Fruit fly (Drosophila melanogaster): Measurements from ENCODE around the gene Mkp.

Gene Mkp

DNA sequence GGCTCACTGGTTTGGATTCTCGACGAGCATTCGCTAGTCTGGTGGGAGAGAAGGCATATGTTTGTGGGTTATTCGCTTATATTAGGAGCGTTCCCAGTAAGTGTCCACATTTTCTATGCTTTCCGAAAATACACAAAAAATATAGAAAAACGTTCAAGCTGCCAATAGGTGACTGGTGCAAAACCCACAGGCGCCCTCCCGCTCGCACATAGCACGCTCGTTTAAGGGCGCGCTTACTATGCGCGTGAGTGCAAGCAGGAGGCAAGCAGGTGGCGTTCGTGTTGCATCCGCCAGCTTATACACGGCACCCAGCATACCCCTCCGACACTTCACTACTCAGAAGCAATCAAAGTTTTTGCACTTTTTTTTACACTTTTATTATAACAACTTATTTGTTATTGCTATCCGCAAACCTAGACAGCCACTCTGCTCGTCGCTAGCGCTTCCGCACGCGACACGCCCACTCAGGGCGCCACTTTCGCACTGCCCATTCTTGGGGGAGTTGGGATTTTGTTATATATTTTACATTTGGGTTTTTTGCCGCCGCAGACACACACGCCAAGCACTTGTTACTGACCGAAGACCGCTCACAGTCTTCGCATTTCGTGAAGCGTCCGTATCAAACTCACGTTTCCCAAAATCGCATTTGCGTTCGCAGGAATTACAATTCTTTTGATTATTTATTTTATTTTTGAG lies 14.9 kb upstream of the Mkp start (continued):
- no peak for TF ChIP-seq sima (GFP tag; optimal IDR thresholded peaks at IDR 0.05)
- TF ChIP-seq CG11398 (GFP tag; optimal IDR thresholded peaks at IDR 0.05) = no peak
- TF ChIP-seq CG13287 (GFP tag; IDR thresholded peaks at IDR 0.05; ENCODE audit: partially characterized antibody) = peak; percentile 46; the same call in 1 of the 2 replicates
- TF ChIP-seq CG14667 (GFP tag; IDR thresholded peaks at IDR 0.05) = no peak
- no peak for TF ChIP-seq sd (tag; optimal IDR thresholded peaks at IDR 0.05)
- no peak for TF ChIP-seq fd3F (GFP tag; optimal IDR thresholded peaks at IDR 0.05)
- no peak for TF ChIP-seq zf30C (GFP tag; optimal IDR thresholded peaks at IDR 0.05)
- TF ChIP-seq Oli (tag; optimal IDR thresholded peaks at IDR 0.05) = no peak
- no peak for TF ChIP-seq schlank (tag; optimal IDR thresholded peaks at IDR 0.05)
- TF ChIP-seq CG33213 (GFP tag; optimal IDR thresholded peaks at IDR 0.05) = no peak
- peak; percentile 98 for TF ChIP-seq CG34422 (GFP tag; IDR thresholded peaks at IDR 0.05)
- TF ChIP-seq vfl (GFP tag; optimal IDR thresholded peaks at IDR 0.05) = no peak
- TF ChIP-seq CG8478 (optimal IDR thresholded peaks at IDR 0.05) = peak; percentile 91
- no peak for TF ChIP-seq HLH4C (GFP tag; IDR thresholded peaks at IDR 0.05; ENCODE audit: partially characterized antibody)
- TF ChIP-seq aop (GFP tag; IDR thresholded peaks at IDR 0.05) = no peak
- peak; percentile 54 for TF ChIP-seq Dref (GFP tag; IDR thresholded peaks at IDR 0.05)
- no peak for TF ChIP-seq sqz (GFP tag; optimal IDR thresholded peaks at IDR 0.05)
- TF ChIP-seq HLHmδ (GFP tag; optimal IDR thresholded peaks at IDR 0.05) = no peak
- TF ChIP-seq Chrac-16 (GFP tag; optimal IDR thresholded peaks at IDR 0.05) = no peak
- TF ChIP-seq MESR4 (GFP tag; optimal IDR thresholded peaks at IDR 0.05) = peak; percentile 74
- TF ChIP-seq CG10654 (GFP tag; optimal IDR thresholded peaks at IDR 0.05) = no peak
- TF ChIP-seq CG7357 (GFP tag; IDR thresholded peaks at IDR 0.05) = no peak
- TF ChIP-seq croc (GFP tag; conservative IDR thresholded peaks at IDR 0.05) = peak; percentile 20; the same call in 1 of the 3 replicates
- no peak for TF ChIP-seq Kr (GFP tag; optimal IDR thresholded peaks at IDR 0.05)
- TF ChIP-seq Dll (GFP tag; IDR thresholded peaks at IDR 0.05; ENCODE audit: partially characterized antibody) = no peak
- TF ChIP-seq HLH54F (GFP tag; optimal IDR thresholded peaks at IDR 0.05) = no peak
- TF ChIP-seq ttk (GFP tag; IDR thresholded peaks at IDR 0.05) = peak; percentile 91
- TF ChIP-seq Asciz (GFP tag; optimal IDR thresholded peaks at IDR 0.05) = no peak
- TF ChIP-seq ase (GFP tag; IDR thresholded peaks at IDR 0.05) = peak; percentile 66; the same call in 2 of the 3 replicates
- TF ChIP-seq CG9797 (GFP tag; optimal IDR thresholded peaks at IDR 0.05) = peak; percentile 13
- TF ChIP-seq CG4854 (GFP tag; optimal IDR thresholded peaks at IDR 0.05) = no peak
- TF ChIP-seq fu2 (GFP tag; optimal IDR thresholded peaks at IDR 0.05) = peak; percentile 32
- TF ChIP-seq Sox102F (GFP tag; optimal IDR thresholded peaks at IDR 0.05) = no peak
- no peak for TF ChIP-seq NfI (GFP tag; optimal IDR thresholded peaks at IDR 0.05)
- peak; percentile 25 for TF ChIP-seq CG15514 (GFP tag; optimal IDR thresholded peaks at IDR 0.05)
- no peak for TF ChIP-seq Deaf1 (tag; optimal IDR thresholded peaks at IDR 0.05)
- no peak for TF ChIP-seq slou (GFP tag; optimal IDR thresholded peaks at IDR 0.05)
- TF ChIP-seq CG6272 (GFP tag; IDR thresholded peaks at IDR 0.05) = peak; percentile 62
- TF ChIP-seq ash1 (GFP tag; optimal IDR thresholded peaks at IDR 0.05) = no peak
- no peak for TF ChIP-seq CG13296 (GFP tag; optimal IDR thresholded peaks at IDR 0.05)
- TF ChIP-seq bcd (GFP tag; optimal IDR thresholded peaks at IDR 0.05) = no peak
- no peak for TF ChIP-seq cato (GFP tag; optimal IDR thresholded peaks at IDR 0.05; ENCODE audit: borderline replicate concordance)
- TF ChIP-seq CG6765 (GFP tag; optimal IDR thresholded peaks at IDR 0.05) = no peak
- no peak for TF ChIP-seq CG1233 (GFP tag; optimal IDR thresholded peaks at IDR 0.05)
- no peak for TF ChIP-seq CG1603 (tag; optimal IDR thresholded peaks at IDR 0.05)
- no peak for TF ChIP-seq CG12155 (GFP tag; optimal IDR thresholded peaks at IDR 0.05)
- TF ChIP-seq CG8944 (GFP tag; optimal IDR thresholded peaks at IDR 0.05) = no peak
- no peak for TF ChIP-seq ap (GFP tag; IDR thresholded peaks at IDR 0.05)
- TF ChIP-seq emc (GFP tag; optimal IDR thresholded peaks at IDR 0.05) = no peak
- no peak for TF ChIP-seq dan (GFP tag; IDR thresholded peaks at IDR 0.05)
- no peak for TF ChIP-seq ems (GFP tag; optimal IDR thresholded peaks at IDR 0.05)

Measured in whole organism, embryonic.